Fruit fly (Drosophila melanogaster): ENCODE results near the gene Mp.

DNA sequence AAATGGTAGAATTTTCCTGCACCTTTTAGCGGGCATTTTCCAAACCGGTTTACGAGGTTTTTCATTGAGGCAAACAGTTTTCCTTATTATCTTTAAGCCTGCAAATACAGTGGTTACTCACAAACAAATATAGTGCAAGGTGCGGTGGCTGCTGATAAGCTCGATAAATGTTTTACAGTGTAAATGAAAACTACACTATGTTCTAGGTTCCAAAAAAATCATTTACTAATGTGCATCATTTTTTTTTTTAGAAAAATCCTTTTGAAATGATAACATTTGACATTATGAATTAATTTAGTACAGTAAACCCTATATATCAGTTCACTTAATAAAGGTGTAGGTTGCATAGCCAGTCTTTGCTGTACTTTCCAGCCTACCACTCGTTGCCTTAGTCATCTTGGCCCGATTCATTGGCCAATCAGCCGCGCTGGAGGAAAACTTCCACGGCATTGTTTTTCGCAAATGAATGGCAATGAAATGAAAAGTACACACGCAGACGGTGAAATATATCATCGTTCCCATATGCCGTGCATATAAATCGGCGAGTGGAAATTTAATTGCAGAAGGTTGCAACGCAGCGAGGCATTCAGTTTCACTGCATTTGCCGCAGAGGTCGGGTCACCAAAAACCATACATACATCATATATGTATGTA, 20.5 kb upstream of the Mp start:
- TF ChIP-seq OdsH (GFP tag; optimal IDR thresholded peaks at IDR 0.05): no peak
- TF ChIP-seq HLH106 (tag; optimal IDR thresholded peaks at IDR 0.05): no peak
- TF ChIP-seq usp (GFP tag; optimal IDR thresholded peaks at IDR 0.05): no peak
